Fruit fly (Drosophila melanogaster) whole organism, adult: ENCODE measurements around the gene SelG.

Experiments used
- CG11617 ChIP-seq: fragments of 200-800 bp; sonication (Bioruptor generic); optimal IDR thresholded peaks from 2 replicates; lab custom pipeline; 2017; ENCODE audit warnings: mild to moderate bottlenecking, missing biosample characterization, missing genetic modification reagents, missing genetic modification characterization
- CG12768 ChIP-seq: fragments of 200-800 bp; sonication (Bioruptor generic); optimal IDR thresholded peaks from 2 replicates; lab custom pipeline; 2017; ENCODE audit warnings: missing biosample characterization, missing genetic modification characterization, mild to moderate bottlenecking, moderate library complexity, missing genetic modification reagents
- CG14711 ChIP-seq: fragments of 200-800 bp; sonication (Bioruptor generic); optimal IDR thresholded peaks from 2 replicates; lab custom pipeline; 2018; ENCODE audit warnings: missing biosample characterization, mild to moderate bottlenecking, missing genetic modification characterization, moderate library complexity
- CG1620 ChIP-seq: fragments of 200-800 bp; sonication (Bioruptor generic); optimal IDR thresholded peaks from 2 replicates; lab custom pipeline; 2016; ENCODE audit warnings: missing biosample characterization, missing genetic modification characterization
- CG5204 ChIP-seq: fragments of 200-800 bp; sonication (Bioruptor generic); optimal IDR thresholded peaks from 2 replicates; lab custom pipeline; 2016; ENCODE audit warnings: missing biosample characterization, missing genetic modification characterization
- CG7045 ChIP-seq: fragments of 200-800 bp; sonication (Bioruptor generic); optimal IDR thresholded peaks from 2 replicates; lab custom pipeline; 2017; ENCODE audit warnings: missing biosample characterization, mild to moderate bottlenecking, missing genetic modification characterization
- CG7101 ChIP-seq: fragments of 200-800 bp; sonication (Bioruptor generic); optimal IDR thresholded peaks from 2 replicates; lab custom pipeline; 2018; ENCODE audit warnings: missing biosample characterization, mild to moderate bottlenecking, missing genetic modification characterization, moderate library complexity
- Clk ChIP-seq: fragments of 200-800 bp; sonication (Bioruptor generic); optimal IDR thresholded peaks from 2 replicates; lab custom pipeline; 2017; ENCODE audit warnings: missing biosample characterization, missing genetic modification characterization
- Crg-1 ChIP-seq: fragments of 200-800 bp; sonication (Bioruptor generic); optimal IDR thresholded peaks from 2 replicates; lab custom pipeline; 2016; ENCODE audit warnings: missing biosample characterization, missing genetic modification characterization
- Mnt ChIP-seq: fragments of 200-800 bp; sonication (Bioruptor generic); optimal IDR thresholded peaks from 2 replicates; lab custom pipeline; 2016; ENCODE audit warnings: missing biosample characterization, mild to moderate bottlenecking, missing genetic modification characterization
- bab1 ChIP-seq: fragments of 200-800 bp; sonication (Bioruptor generic); optimal IDR thresholded peaks from 3 replicates; lab custom pipeline; 2019; ENCODE audit warnings: missing biosample characterization, mild to moderate bottlenecking, missing genetic modification characterization, moderate library complexity
- cnc ChIP-seq, 2 experiments: fragments of >200 bp; optimal IDR thresholded peaks; 2 replicates each; lab custom pipeline; 2017
- pad ChIP-seq: fragments of 200-800 bp; sonication (Bioruptor generic); optimal IDR thresholded peaks from 3 replicates; lab custom pipeline; 2017; ENCODE audit warnings: missing biosample characterization, missing genetic modification characterization, mild to moderate bottlenecking, moderate library complexity, missing genetic modification reagents
- toe ChIP-seq: fragments of 200-800 bp; sonication (Bioruptor generic); optimal IDR thresholded peaks from 2 replicates; lab custom pipeline; 2016; ENCODE audit warnings: missing biosample characterization, missing genetic modification characterization

DNA sequence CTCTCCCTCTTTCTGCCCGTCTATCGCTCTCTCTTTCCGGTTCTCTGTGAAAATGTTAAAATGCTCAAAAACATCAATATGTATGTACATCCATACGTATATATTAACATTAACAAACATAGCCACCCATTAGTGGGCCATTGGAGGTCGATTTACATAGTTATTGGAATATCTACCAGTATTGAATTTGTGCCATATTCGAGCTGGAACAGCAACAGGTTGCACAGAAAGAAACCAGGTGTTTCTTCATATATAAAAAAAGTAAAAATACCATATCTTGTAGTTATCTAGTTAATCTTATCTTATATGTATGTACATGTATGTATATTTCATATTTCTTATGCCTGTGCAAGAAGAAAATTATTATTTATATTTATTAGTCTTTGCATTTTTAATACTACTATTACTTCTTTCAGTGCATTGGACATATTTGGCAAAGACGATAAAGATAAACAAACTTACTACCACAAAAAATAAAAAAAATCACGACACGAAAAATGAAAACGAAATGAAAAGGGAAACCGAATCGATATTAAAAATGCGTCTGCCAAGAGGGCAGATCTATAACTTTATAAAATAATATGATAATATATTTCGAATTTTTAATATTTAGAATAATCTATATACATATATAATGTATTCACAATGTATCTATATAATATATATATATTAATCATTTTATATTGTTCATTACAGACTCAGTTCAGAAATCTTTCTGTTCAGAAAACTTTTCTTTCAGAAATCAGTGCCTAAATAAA, 38.4 kb upstream of the SelG start:
- TF ChIP-seq bab1 (no peak), CG1620 (no peak), CG7045 (GFP tag; lab: Kevin White, UChicago) (no peak), Mnt (no peak), pad (GFP tag; lab: Kevin White, UChicago) (no peak), Crg-1 (GFP tag; lab: Kevin White, UChicago) (no peak), CG12768 (GFP tag; lab: Kevin White, UChicago) (no peak), CG14711 (tag; lab: Kevin White, UChicago) (no peak), cnc (optimal IDR thresholded peaks at IDR 0.05; lab: Kevin White, UChicago) (no peak), CG11617 (GFP tag; lab: Kevin White, UChicago) (no peak), CG5204 (no peak), Clk (GFP tag; lab: Kevin White, UChicago) (no peak), toe (GFP tag; lab: Kevin White, UChicago) (no peak), CG7101 (tag; lab: Kevin White, UChicago) (no peak)
